Worm (Caenorhabditis elegans): ENCODE data around the gene D1086.5.

ce11 chrV:14057540-14057939 is 32.6 kb downstream of the D1086.5 start, which contains the start of gene F58D12.3:
- TF ChIP-seq ztf-22 (GFP tag; optimal IDR thresholded peaks at IDR 0.05) (no peak), nhr-27 (tag; optimal IDR thresholded peaks at IDR 0.05) (no peak), hlh-26 (GFP tag; conservative IDR thresholded peaks at IDR 0.05) (no peak), snpc-4 (GFP tag; optimal IDR thresholded peaks at IDR 0.05) (no peak), snpc-4 (tag; optimal IDR thresholded peaks at IDR 0.05) (no peak), unc-130 (GFP tag; optimal IDR thresholded peaks at IDR 0.05) (no peak), akir-1 (GFP tag; optimal IDR thresholded peaks at IDR 0.05) (no peak), nhr-179 (tag; optimal IDR thresholded peaks at IDR 0.05) (no peak), F22D6.2 (tag; optimal IDR thresholded peaks at IDR 0.05) (no peak), bed-2 (GFP tag; IDR thresholded peaks at IDR 0.05) (no peak), attf-5 (GFP tag; optimal IDR thresholded peaks at IDR 0.05) (no peak), ccch-3 (GFP tag; optimal IDR thresholded peaks at IDR 0.05) (no peak), ztf-18 (tag; optimal IDR thresholded peaks at IDR 0.05) (no peak), ekl-4 (GFP tag; IDR thresholded peaks at IDR 0.05) (no peak)

All from whole organism, young adult.